Worm (Caenorhabditis elegans) whole organism, midembryonic: ENCODE data around the gene F30H5.5.

ENCODE experiments used
- T22C8.4 ChIP-seq: fragments of 200-800 bp; sonication (Bioruptor generic); IDR thresholded peaks from 2 replicates; pipeline ENCODE4 v1.3.6; 2022; ENCODE audit warnings: missing genetic modification characterization, missing compliant biosample characterization
- cog-1 ChIP-seq: sonication (generic microtip); optimal IDR thresholded peaks from 2 replicates; lab custom pipeline; 2016; ENCODE audit warnings: missing genetic modification characterization, missing compliant biosample characterization
- flt-1 ChIP-seq: fragments of 200-800 bp; sonication (Bioruptor generic); IDR thresholded peaks from 2 replicates; pipeline ENCODE4 v1.3.6; 2022; ENCODE audit warnings: missing genetic modification characterization, missing compliant biosample characterization
- klf-2 ChIP-seq: fragments of 200-800 bp; sonication (Bioruptor generic); conservative IDR thresholded peaks from 2 replicates; pipeline ENCODE4 v1.3.6; 2022; ENCODE audit warnings: missing genetic modification reagents, missing genetic modification characterization, missing compliant biosample characterization
- med-1 ChIP-seq: sonication (generic microtip); optimal IDR thresholded peaks from 2 replicates; lab custom pipeline; 2017; ENCODE audit warnings: missing genetic modification characterization, mild to moderate bottlenecking, missing compliant biosample characterization, antibody characterized with exemption, missing genetic modification reagents; ENCODE audit not compliant: insufficient read depth
- ref-1 ChIP-seq: fragments of 200-800 bp; sonication (Bioruptor generic); conservative IDR thresholded peaks from 2 replicates; pipeline ENCODE4 v1.3.6; 2022; ENCODE audit warnings: missing genetic modification reagents, missing genetic modification characterization, missing compliant biosample characterization
- tab-1 ChIP-seq: fragments of 200-800 bp; sonication (Bioruptor generic); IDR thresholded peaks from 2 replicates; pipeline ENCODE4 v1.3.6; 2022; ENCODE audit warnings: missing genetic modification characterization, missing compliant biosample characterization
- ztf-23 ChIP-seq: fragments of 200-800 bp; sonication (Bioruptor generic); IDR thresholded peaks from 2 replicates; pipeline ENCODE4 v1.3.6; 2022; ENCODE audit warnings: missing genetic modification reagents, missing genetic modification characterization, missing compliant biosample characterization
- ztf-29 ChIP-seq: fragments of 200-800 bp; sonication (Bioruptor generic); IDR thresholded peaks from 2 replicates; pipeline ENCODE4 v1.3.6; 2022; ENCODE audit warnings: missing genetic modification reagents, missing genetic modification characterization, missing compliant biosample characterization

F30H5.5 gene

DNA sequence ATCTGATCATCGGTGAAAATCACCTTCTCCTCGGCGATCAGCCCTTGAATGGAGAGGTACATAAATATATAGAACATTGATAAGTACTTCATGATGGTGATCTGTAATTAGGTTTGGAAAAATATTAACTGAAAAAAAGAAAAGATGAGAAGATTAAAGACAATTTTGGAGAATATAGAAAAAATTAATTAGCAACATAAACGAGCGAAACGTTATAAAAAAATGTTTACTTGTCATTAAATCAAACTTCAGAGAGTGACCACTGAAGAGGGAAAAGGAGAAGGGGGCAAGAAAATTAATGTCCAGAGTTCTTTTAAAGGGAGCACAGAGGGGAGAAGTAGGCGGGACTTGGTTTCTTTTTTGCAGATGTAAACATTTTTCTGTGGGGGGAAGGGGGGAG is 38.3 kb downstream of the F30H5.5 start, which contains the start of gene T22F7.4:
TSS of gene T22F7.4 (minus strand) at position 101 of the 400 bp plus-strand sequence.
- TF ChIP-seq flt-1 (GFP tag; lab: Robert Waterston, UW): no peak

DNA sequence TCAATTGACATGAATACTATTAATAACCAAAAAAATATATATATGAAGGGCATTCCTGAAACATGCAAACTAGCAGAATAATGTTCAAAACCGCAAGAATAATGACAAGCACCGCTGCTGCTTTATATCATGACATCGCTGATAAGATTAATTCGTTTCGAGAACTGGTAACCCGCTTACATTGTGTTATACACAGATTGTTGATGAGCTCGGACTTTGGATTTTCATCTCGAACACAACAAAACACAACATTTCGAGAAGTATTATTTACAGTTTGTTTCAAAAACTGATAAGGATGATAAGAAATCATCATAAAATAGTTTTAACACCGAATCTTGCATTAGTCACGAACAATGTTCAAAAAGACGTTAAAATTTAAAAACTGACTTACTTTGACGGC is 42.3 kb downstream of the F30H5.5 start:
- TF ChIP-seq cog-1 (tag; lab: Kevin White, UChicago) (no peak), tab-1 (no peak)

DNA sequence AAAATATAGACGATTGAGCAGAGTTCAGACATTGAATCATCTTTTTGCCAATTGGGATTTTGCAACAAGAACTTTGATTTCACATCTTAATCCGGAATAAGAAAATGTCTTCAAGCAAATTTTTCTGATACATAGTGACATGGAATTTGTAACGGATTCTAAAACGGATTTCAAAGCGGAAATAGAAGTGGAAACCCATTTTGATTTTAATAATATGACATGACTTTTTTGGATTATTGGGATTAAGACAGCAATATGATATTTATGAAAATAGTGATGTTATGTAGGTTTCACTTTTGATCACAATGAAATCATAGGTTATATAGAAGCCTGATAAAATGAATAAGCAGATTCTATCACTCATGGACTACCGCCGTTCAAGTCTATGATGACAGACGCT is 43.6 kb downstream of the F30H5.5 start:
- no peak for TF ChIP-seq med-1 (GFP tag; lab: Kevin White, UChicago)
- TF ChIP-seq ref-1 (GFP tag; lab: Robert Waterston, UW): no peak
- no peak for TF ChIP-seq flt-1 (GFP tag; lab: Robert Waterston, UW)
- TF ChIP-seq T22C8.4 (GFP tag; lab: Robert Waterston, UW): no peak
- no peak for TF ChIP-seq cog-1 (tag; lab: Kevin White, UChicago)
- TF ChIP-seq ztf-29: no peak
- no peak for TF ChIP-seq klf-2 (GFP tag; lab: Robert Waterston, UW)
- no peak for TF ChIP-seq ztf-23 (GFP tag; lab: Robert Waterston, UW)
- TF ChIP-seq tab-1: no peak

DNA sequence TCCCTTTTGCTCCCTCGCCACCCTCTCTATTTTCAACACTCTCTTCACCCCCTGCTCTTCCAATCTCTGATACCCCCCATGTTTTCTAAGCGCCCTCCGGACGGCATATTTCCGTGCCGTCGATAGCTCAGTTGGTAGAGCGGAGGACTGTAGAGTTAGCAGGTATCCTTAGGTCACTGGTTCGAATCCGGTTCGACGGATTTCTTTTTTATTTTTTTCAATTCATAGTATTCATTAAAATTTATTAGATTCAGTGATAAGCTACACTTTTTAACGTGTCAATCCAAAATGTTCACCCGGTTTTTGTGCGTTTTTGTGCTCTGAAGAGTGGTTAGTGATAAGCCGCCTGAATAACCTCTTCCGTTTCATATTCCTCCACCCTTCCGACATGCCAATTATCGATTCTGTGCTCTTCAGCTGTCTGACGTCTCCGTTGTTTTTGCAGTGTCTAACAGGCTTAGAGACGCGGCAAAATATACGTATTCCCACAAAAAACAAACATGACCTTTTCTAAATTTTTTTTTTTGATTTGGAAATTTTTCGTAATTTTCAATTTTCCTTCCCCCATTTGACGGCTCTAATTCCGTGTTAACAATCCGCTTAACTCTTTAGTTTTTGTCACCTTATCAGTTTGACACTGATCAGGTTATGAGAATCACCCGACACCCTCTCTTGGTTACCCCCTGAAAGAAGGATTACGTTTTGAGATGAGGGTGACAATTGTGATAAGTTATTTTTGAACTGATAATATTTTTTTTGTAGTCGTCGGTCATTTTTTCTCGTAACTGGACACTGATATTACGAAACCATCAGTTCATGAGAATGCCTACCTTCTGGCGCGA is 46.9 kb downstream of the F30H5.5 start:
- no peak for TF ChIP-seq cog-1 (tag; lab: Kevin White, UChicago)
- TF ChIP-seq flt-1 (GFP tag; lab: Robert Waterston, UW): peak; percentile 94
- peak; percentile 34 for TF ChIP-seq med-1 (GFP tag; lab: Kevin White, UChicago)
- TF ChIP-seq ztf-29: peak; percentile 60
- TF ChIP-seq klf-2 (GFP tag; lab: Robert Waterston, UW): peak; percentile 60; the same call in 1 of the 2 replicates
- peak; percentile 90 for TF ChIP-seq tab-1
- peak; percentile 77 for TF ChIP-seq ref-1 (GFP tag; lab: Robert Waterston, UW)
- TF ChIP-seq ztf-23 (GFP tag; lab: Robert Waterston, UW): peak; percentile 84
- peak; percentile 69 for TF ChIP-seq T22C8.4 (GFP tag; lab: Robert Waterston, UW)

DNA sequence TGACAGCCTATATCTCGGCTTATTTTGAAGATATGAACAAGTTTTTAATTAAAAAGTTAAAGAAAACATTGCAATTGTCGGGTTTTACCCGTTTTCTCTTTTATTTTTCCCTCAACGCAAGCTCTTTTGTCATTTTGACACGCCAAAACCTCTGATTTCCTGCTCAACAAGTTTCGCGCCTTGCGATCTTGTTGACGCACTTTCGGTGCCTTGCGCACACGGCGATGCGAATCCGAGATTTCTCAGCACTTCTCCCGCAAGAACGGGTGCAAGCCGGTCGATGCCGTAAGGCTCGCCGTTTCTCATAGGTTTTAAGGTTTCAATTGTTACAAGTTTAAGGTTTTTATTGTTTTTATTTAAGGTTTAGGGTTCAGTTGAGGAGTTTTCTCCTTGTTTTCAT is 47.7 kb downstream of the F30H5.5 start:
- TF ChIP-seq ztf-23 (GFP tag; lab: Robert Waterston, UW): peak; percentile 50; the same call in 1 of the 2 replicates

DNA sequence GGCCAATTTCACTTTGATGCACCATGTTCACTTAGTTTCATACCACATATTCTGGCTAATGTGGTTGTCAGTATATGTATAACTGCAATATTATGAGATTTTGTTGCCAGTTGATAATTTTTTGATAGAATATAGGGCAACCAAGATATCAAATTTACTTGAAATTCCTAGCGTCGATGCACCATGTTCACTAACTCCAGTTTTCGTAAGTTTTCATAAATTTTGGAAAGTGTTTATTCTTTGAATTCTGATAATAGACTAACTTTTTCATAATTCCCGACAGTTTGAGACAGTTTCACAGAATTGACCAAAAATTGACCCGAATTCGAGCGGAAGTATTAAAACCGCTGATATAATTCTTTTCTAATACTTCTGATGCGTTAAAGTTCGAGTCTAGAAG is 48.5 kb downstream of the F30H5.5 start:
- TF ChIP-seq med-1 (GFP tag; lab: Kevin White, UChicago): no peak
- no peak for TF ChIP-seq tab-1
- no peak for TF ChIP-seq ref-1 (GFP tag; lab: Robert Waterston, UW)
- TF ChIP-seq cog-1 (tag; lab: Kevin White, UChicago): no peak
- TF ChIP-seq ztf-29: no peak
- TF ChIP-seq klf-2 (GFP tag; lab: Robert Waterston, UW): no peak
- TF ChIP-seq ztf-23 (GFP tag; lab: Robert Waterston, UW): no peak
- no peak for TF ChIP-seq T22C8.4 (GFP tag; lab: Robert Waterston, UW)
- no peak for TF ChIP-seq flt-1 (GFP tag; lab: Robert Waterston, UW)
